Worm (Caenorhabditis elegans): ENCODE data around the gene C27D8.4.
A peak's percentile ranks its signal among the peaks of the same experiment; 100 is the strongest.

Gene C27D8.4

DNA sequence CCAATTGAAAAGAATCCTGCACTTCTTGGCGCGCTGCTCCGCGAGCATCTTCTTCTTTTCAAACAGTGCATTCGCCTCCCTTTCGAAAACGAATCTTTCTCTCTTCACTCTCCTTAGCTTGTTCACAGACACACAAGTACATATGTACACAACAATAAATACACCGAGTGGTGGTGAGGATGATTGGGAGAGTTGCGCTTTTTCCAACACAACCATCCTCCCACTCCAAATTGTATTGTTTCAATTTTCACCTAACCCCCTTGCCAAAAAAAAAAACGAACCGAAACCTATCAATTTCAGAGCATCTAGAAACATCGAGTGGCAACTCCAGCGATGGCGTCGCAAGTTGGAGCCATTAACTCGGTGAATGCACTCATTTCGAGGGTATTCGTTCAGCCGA is 42.4 kb downstream of the C27D8.4 start, which contains the start of gene inx-6:
inx-6 (plus strand) TSS at position 301 of the 400 bp plus-strand sequence.
- TF ChIP-seq ztf-3 (GFP tag; optimal IDR thresholded peaks at IDR 0.05) (no peak), T07F8.4 (tag; optimal IDR thresholded peaks at IDR 0.05) (no peak), zim-3 (tag; optimal IDR thresholded peaks at IDR 0.05) (no peak), efl-1 (GFP tag; optimal IDR thresholded peaks at IDR 0.05) (no peak)

DNA sequence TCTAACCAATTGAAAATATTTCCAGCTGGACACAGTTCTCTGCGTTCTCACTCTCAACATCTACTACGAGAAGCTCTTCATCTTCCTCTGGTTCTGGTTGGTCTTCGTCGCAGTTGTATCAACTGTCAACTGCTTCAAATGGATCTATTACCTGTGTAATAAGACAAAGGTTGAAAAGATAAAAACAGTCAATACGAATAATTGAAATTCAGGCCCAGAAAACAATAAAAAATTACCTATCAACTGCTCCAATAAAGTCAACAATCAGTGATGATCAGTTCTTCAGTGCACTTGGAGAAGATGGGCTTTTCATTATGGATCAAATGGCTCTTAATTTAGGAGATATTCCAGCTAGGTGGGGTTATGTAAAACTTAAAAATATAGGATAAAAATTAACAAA is 44.8 kb downstream of the C27D8.4 start:
- no peak for TF ChIP-seq mel-28 (tag; optimal IDR thresholded peaks at IDR 0.05; ENCODE audit: borderline replicate concordance)

DNA sequence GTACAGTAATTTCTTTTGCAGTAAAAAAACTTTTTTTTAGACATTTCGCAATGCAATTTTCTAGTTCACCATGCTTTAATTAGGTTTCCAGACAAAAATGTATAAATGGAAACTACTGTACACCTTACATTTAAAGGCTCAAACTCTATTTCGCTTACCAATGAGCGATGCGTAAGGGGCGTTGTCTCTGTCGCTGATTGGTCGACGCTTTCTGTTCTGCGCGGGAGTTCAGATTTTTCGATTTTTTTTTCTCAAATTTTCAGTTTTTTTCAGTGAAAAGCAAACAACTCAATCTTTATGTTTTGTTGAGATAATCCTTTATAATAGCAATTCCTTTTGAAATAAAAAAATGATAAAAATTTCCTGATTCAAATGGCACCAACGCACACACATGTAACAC is 50.3 kb downstream of the C27D8.4 start:
- TF ChIP-seq B0035.1 (tag; optimal IDR thresholded peaks at IDR 0.05) (no peak), xnd-1 (tag; optimal IDR thresholded peaks at IDR 0.05) (no peak), cebp-2 (GFP tag; IDR thresholded peaks at IDR 0.05) (no peak), nfyb-1 (GFP tag; IDR thresholded peaks at IDR 0.05) (peak; percentile 82), K12H6.12 (tag; optimal IDR thresholded peaks at IDR 0.05) (no peak), ama-1 (optimal IDR thresholded peaks at IDR 0.05) (no peak), ama-1 (GFP tag; optimal IDR thresholded peaks at IDR 0.05) (peak in 1 of 2 experiments; percentile 38)

DNA sequence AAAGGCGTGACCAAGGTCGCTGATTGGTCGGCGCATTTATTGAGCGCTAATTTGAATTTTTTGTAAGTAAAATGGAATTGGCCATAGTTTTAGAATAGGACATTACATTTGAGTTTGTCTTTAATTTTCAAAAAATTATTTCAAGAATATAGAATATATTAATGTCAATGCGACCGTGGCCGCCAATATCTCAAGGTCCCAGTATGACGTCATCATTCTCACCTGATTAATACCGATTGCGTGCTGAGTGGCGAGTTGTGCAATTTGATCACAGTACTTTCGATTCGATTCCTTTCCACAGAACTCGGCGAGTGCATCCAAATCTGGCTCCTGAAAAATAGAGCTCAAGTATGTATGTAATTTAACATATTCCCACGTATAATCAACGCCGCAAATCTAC is 51.7 kb downstream of the C27D8.4 start:
- no peak for TF ChIP-seq die-1 (tag; optimal IDR thresholded peaks at IDR 0.05)
- TF ChIP-seq rec-8 (tag; optimal IDR thresholded peaks at IDR 0.05) = no peak
- TF ChIP-seq egl-44 (GFP tag; IDR thresholded peaks at IDR 0.05) = no peak
- TF ChIP-seq B0019.2 (GFP tag; conservative IDR thresholded peaks at IDR 0.05) = no peak
- TF ChIP-seq lin-26 (GFP tag; IDR thresholded peaks at IDR 0.05) = no peak
- TF ChIP-seq ceh-100 (GFP tag; IDR thresholded peaks at IDR 0.05) = no peak
- TF ChIP-seq madf-10 (tag; optimal IDR thresholded peaks at IDR 0.05) = no peak
- TF ChIP-seq F22D6.2 (tag; optimal IDR thresholded peaks at IDR 0.05) = no peak
- no peak for TF ChIP-seq pha-4 (tag; optimal IDR thresholded peaks at IDR 0.05)
- no peak for TF ChIP-seq Y53G8AR.9 (GFP tag; conservative IDR thresholded peaks at IDR 0.05)
- no peak for TF ChIP-seq sptf-2 (GFP tag; optimal IDR thresholded peaks at IDR 0.05)

All from whole organism, young adult.